Fruit fly (Drosophila melanogaster): ENCODE data around the gene CG13138.
A peak's percentile ranks its signal among the peaks of the same experiment; 100 is the strongest.

CG13138 gene

DNA sequence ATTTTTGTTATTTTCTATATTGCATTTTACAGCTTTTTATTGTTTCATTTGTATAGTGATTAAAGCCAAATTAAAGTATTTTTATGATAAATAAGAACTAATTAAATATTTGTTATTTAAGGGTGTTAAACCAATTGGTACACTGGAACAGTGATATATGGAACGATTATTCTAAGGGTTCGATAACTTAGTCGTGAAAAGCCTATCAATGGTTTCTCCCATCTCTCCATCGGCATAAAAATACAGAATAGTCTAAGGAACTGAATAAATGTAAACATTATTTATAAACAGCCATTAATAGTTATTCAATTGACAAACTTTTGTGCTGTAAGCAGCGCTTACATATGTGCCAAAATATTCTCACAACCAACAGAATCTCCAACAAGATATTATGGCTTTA is 36.7 kb downstream of the CG13138 start, which contains the start of gene Mob3:
TSS of gene Mob3 (plus strand) at position 208 of the 400 bp plus-strand sequence.
- TF ChIP-seq dl (GFP tag; optimal IDR thresholded peaks at IDR 0.05; ENCODE audit: insufficient read depth in 1 of 2, partially characterized antibody in 2 of 2) (no peak), woc (GFP tag; optimal IDR thresholded peaks at IDR 0.05) (peak; percentile 39), Hnf4 (GFP tag; optimal IDR thresholded peaks at IDR 0.05) (peak; percentile 43), ey (GFP tag; optimal IDR thresholded peaks at IDR 0.05) (no peak), Myc (optimal IDR thresholded peaks at IDR 0.05) (no peak), sage (GFP tag; optimal IDR thresholded peaks at IDR 0.05) (peak; percentile 56), Mio (GFP tag; optimal IDR thresholded peaks at IDR 0.05) (no peak)

DNA sequence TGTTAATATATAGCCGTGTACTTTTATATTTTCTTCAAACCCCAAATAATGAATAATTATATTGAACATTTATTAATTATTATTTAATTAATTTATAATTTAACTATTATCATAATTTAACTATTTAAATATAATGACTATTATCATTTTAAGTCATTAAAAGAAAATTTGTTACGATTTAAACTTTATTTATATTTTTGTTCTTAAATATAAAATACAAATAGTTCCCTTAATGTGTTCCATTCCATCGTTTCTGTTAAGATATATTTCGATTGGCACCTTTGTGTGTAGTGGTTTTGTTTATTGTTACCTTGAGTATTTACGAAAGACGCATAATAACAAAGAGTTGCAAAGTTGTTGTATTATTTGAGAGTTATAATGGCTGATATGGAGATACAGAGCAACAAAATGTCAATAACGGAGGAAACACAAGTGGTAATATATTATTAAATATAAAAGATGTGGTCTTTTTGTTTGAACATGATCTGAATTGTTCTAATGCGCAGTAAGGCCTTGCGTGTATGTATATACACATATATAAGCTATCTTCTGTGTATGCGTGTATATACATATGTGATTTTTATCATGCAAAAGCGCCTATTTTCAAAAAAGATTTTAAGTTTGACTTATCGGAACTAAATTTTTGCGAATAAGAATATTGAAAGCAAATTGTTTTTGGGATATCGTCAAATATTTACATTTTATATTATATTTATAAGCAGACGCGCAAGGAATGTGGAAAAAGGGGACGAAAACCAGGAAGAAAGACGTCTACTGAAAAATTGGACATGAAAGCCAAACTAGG is 37.8 kb downstream of the CG13138 start, which contains the start of gene REPTOR-BP:
TSS of gene REPTOR-BP (plus strand) at position 296 of the 805 bp plus-strand sequence.
- TF ChIP-seq psq (GFP tag; optimal IDR thresholded peaks at IDR 0.05) = peak; percentile 0
- TF ChIP-seq jim (GFP tag; optimal IDR thresholded peaks at IDR 0.05) = no peak
- TF ChIP-seq Myc (optimal IDR thresholded peaks at IDR 0.05) = no peak
- peak; percentile 67 for TF ChIP-seq brk (GFP tag; optimal IDR thresholded peaks at IDR 0.05)
- TF ChIP-seq sage (GFP tag; optimal IDR thresholded peaks at IDR 0.05) = peak; percentile 58
- TF ChIP-seq OdsH (GFP tag; optimal IDR thresholded peaks at IDR 0.05) = no peak
- TF ChIP-seq lola (GFP tag; optimal IDR thresholded peaks at IDR 0.05) = no peak

DNA sequence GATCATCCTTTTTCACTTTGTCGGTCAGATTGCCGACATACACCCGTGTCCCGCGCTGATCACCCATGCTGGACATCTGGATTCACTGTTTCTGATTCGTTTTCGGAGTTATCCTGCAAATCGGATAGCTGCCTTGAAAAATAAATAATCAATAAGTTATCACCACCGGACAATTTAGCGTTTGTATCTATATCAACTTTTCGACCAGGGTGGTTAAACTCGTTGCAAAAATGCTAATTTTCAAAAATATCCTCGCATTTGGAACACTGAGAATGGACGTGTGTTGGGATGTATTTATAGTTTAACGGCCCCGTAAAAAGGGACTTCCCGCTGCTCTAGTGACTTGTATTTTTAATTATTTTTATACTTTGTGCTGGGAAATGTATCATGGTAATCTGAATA is 38.5 kb downstream of the CG13138 start, which contains the start of gene Rsf1:
TSS of gene Rsf1 (minus strand) at position 212 of the 402 bp plus-strand sequence.
- TF ChIP-seq pan (optimal IDR thresholded peaks at IDR 0.05) (no peak), jim (GFP tag; optimal IDR thresholded peaks at IDR 0.05) (no peak), dl (GFP tag; optimal IDR thresholded peaks at IDR 0.05; ENCODE audit: insufficient read depth in 1 of 2, partially characterized antibody in 2 of 2) (peak in 1 of 2 experiments; percentile 22), Rel (GFP tag; optimal IDR thresholded peaks at IDR 0.05) (no peak), Rel (tag; optimal IDR thresholded peaks at IDR 0.05) (peak; percentile 83), Abd-B (GFP tag; optimal IDR thresholded peaks at IDR 0.05) (no peak)

DNA sequence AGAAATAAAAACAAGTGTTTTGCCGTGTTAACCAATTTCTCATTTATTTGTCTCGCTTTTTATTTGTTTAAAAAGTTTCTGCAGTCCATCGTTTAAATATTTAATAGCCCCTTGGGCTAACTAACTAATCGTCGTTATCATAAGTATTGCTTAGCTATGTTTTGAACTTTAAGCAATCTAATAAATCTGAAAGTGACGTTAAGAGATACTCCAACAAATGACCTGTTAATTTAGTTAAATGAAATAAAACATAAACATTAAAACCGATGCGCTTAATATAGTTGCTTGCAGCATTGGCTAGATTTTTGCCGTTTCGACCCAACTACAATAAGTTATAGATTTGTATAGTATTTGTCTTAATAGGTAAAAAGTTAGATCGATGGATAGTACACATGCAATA is 40.0 kb downstream of the CG13138 start:
- TF ChIP-seq Hr78 (GFP tag; optimal IDR thresholded peaks at IDR 0.05) (no peak), OdsH (GFP tag; optimal IDR thresholded peaks at IDR 0.05) (no peak), pan (optimal IDR thresholded peaks at IDR 0.05) (no peak)

DNA sequence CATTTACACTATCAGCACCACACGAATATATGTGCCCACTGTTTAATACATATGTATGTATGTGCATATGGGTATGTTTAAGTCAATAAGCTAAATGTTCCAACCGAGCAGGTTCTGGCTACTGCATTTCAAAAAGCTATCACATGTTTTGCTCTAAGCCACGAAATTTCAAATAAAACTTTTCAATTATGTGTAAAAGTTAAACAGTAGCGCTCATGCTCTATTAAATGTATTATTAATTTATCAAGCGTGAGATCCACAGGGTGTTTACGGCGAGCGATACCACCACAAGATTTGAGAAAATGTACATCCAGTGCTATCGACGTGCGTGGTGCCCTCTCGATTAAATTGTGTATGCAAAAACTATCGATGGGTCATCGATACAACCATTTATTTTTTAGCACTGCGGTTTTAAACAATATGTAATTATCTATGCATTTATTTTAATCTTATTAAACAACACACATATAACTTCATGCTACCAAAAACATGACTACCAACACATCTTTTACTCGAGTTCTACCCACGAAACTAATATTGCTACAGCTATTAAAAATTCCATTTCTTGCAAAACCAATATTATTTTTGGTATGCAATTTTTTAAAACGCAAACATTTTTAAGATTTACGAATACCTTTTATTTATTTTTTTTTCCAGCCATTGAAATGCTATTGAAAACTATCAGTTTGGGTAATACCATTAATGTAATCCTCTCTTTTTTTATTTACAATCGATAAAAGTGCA is 40.9 kb downstream of the CG13138 start, which contains the start of gene Pten:
TSS of gene Pten (minus strand) at position 300 of the 744 bp plus-strand sequence.
- no peak for TF ChIP-seq br (GFP tag; optimal IDR thresholded peaks at IDR 0.05)
- no peak for TF ChIP-seq Mio (GFP tag; optimal IDR thresholded peaks at IDR 0.05)
- no peak for TF ChIP-seq usp (GFP tag; optimal IDR thresholded peaks at IDR 0.05)
- TF ChIP-seq Vsx2 (GFP tag; optimal IDR thresholded peaks at IDR 0.05; ENCODE audit: partially characterized antibody) = peak; percentile 99
- TF ChIP-seq CG9705 (GFP tag; optimal IDR thresholded peaks at IDR 0.05) = peak; percentile 24
- TF ChIP-seq Myc (optimal IDR thresholded peaks at IDR 0.05) = no peak
- TF ChIP-seq tai (GFP tag; optimal IDR thresholded peaks at IDR 0.05) = no peak
- no peak for TF ChIP-seq pan (optimal IDR thresholded peaks at IDR 0.05)
- no peak for TF ChIP-seq foxo (GFP tag; optimal IDR thresholded peaks at IDR 0.05)
- no peak for TF ChIP-seq OdsH (GFP tag; optimal IDR thresholded peaks at IDR 0.05)
- TF ChIP-seq psq (GFP tag; optimal IDR thresholded peaks at IDR 0.05) = peak; percentile 36
- peak; percentile 30 for TF ChIP-seq ey (GFP tag; optimal IDR thresholded peaks at IDR 0.05)
- TF ChIP-seq sage (GFP tag; optimal IDR thresholded peaks at IDR 0.05) = no peak
- no peak for TF ChIP-seq HLH106 (tag; optimal IDR thresholded peaks at IDR 0.05)
- TF ChIP-seq dl (GFP tag; optimal IDR thresholded peaks at IDR 0.05; ENCODE audit: insufficient read depth in 1 of 2, partially characterized antibody in 2 of 2) = peak; percentile 59 to 88
- no peak for TF ChIP-seq Dfd (GFP tag; optimal IDR thresholded peaks at IDR 0.05)
- no peak for TF ChIP-seq Hnf4 (GFP tag; optimal IDR thresholded peaks at IDR 0.05)
- no peak for TF ChIP-seq GATAd (GFP tag; optimal IDR thresholded peaks at IDR 0.05)
- TF ChIP-seq CrebA (GFP tag; optimal IDR thresholded peaks at IDR 0.05; ENCODE audit: borderline replicate concordance) = no peak
- TF ChIP-seq N (GFP tag; optimal IDR thresholded peaks at IDR 0.05) = no peak
- no peak for TF ChIP-seq Sp1 (GFP tag; optimal IDR thresholded peaks at IDR 0.05)
- no peak for TF ChIP-seq Rel (GFP tag; optimal IDR thresholded peaks at IDR 0.05)
- no peak for TF ChIP-seq Rel (tag; optimal IDR thresholded peaks at IDR 0.05)
- TF ChIP-seq woc (GFP tag; optimal IDR thresholded peaks at IDR 0.05) = peak; percentile 53
- TF ChIP-seq CG32264 (GFP tag; optimal IDR thresholded peaks at IDR 0.05) = no peak
- peak; percentile 2 for TF ChIP-seq dsf (GFP tag; optimal IDR thresholded peaks at IDR 0.05; ENCODE audit: borderline replicate concordance)
- TF ChIP-seq brk (GFP tag; optimal IDR thresholded peaks at IDR 0.05) = peak; percentile 16
- no peak for TF ChIP-seq Hr78 (GFP tag; optimal IDR thresholded peaks at IDR 0.05)
- TF ChIP-seq rgr (GFP tag; optimal IDR thresholded peaks at IDR 0.05) = no peak
- TF ChIP-seq sv (GFP tag; optimal IDR thresholded peaks at IDR 0.05) = peak; percentile 59
- TF ChIP-seq Dif (GFP tag; optimal IDR thresholded peaks at IDR 0.05; ENCODE audit: partially characterized antibody) = peak; percentile 99
- no peak for TF ChIP-seq fru (GFP tag; optimal IDR thresholded peaks at IDR 0.05)
- no peak for TF ChIP-seq h (GFP tag; optimal IDR thresholded peaks at IDR 0.05)
- peak; percentile 41 for TF ChIP-seq Jra (GFP tag; optimal IDR thresholded peaks at IDR 0.05)
- no peak for TF ChIP-seq Abd-B (GFP tag; optimal IDR thresholded peaks at IDR 0.05)

Data from whole organism, wandering third instar larva.